Worm (Caenorhabditis elegans) whole organism, L1 larva: ENCODE data around the gene K04C1.5.

Source experiments
- C16A3.4 ChIP-seq: fragments of 150-350 bp; optimal IDR thresholded peaks from 2 replicates; lab custom pipeline; 2014; ENCODE audit warnings: missing biosample characterization, missing genetic modification characterization
- C34B4.2 ChIP-seq: sonication (generic microtip); optimal IDR thresholded peaks from 2 replicates; lab custom pipeline; 2017; ENCODE audit warnings: mild to moderate bottlenecking, missing genetic modification characterization, missing compliant biosample characterization
- Y116A8C.19 ChIP-seq: sonication (generic microtip); optimal IDR thresholded peaks from 2 replicates; lab custom pipeline; 2016; ENCODE audit warnings: missing compliant biosample characterization, missing genetic modification characterization, borderline replicate concordance
- aly-2 ChIP-seq: fragments of 150-350 bp; optimal IDR thresholded peaks from 2 replicates; lab custom pipeline; 2014; ENCODE audit warnings: missing biosample characterization, missing genetic modification characterization
- ama-1 ChIP-seq: fragments of 150-350 bp; optimal IDR thresholded peaks from 2 replicates; lab custom pipeline; 2014
- blmp-1 ChIP-seq: fragments of 150-350 bp; optimal IDR thresholded peaks from 2 replicates; lab custom pipeline; 2014; ENCODE audit warnings: missing biosample characterization, missing genetic modification characterization
- ceh-63 ChIP-seq: fragments of 200-800 bp; sonication (Bioruptor generic); optimal IDR thresholded peaks from 2 replicates; lab custom pipeline; 2018; ENCODE audit warnings: mild to moderate bottlenecking, missing genetic modification characterization, missing compliant biosample characterization
- ceh-82 ChIP-seq, 3 experiments: fragments of 150-350 bp in 1 of 3; sonication (generic microtip) in 2 of 3; optimal IDR thresholded peaks; 2 replicates each; lab custom pipeline; 2014 to 2017; ENCODE audit warnings: missing biosample characterization in 3 of 3, missing genetic modification characterization in 3 of 3
- ceh-90 ChIP-seq: sonication (generic microtip); optimal IDR thresholded peaks from 2 replicates; lab custom pipeline; 2016; ENCODE audit warnings: missing genetic modification characterization, missing compliant biosample characterization
- dpl-1 ChIP-seq, 3 experiments: fragments of 150-350 bp in 2 of 3; sonication (generic microtip) in 1 of 3; optimal IDR thresholded peaks; 2 replicates each; lab custom pipeline; 2014 to 2017; ENCODE audit warnings: missing biosample characterization in 3 of 3, missing genetic modification characterization in 3 of 3, missing genetic modification reagents in 3 of 3
- efl-1 ChIP-seq, 4 experiments: fragments of 150-350 bp; optimal IDR thresholded peaks in 3 of 4; peaks in 1 of 4; 1 replicate in 1 of 4; 2 replicates in 3 of 4; lab custom pipeline; 2014; ENCODE audit warnings: missing biosample characterization in 2 of 4, missing genetic modification characterization in 2 of 4, missing genetic modification reagents in 2 of 4
- elt-2 ChIP-seq: sonication (generic microtip); optimal IDR thresholded peaks from 2 replicates; lab custom pipeline; 2016; ENCODE audit warnings: missing genetic modification characterization, mild to moderate bottlenecking, inconsistent platforms, missing compliant biosample characterization, missing genetic modification reagents
- elt-3 ChIP-seq, 6 experiments: fragments of 150-350 bp in 1 of 6; sonication (generic microtip); optimal IDR thresholded peaks; 2 replicates each; lab custom pipeline; 2017 to 2018; ENCODE audit warnings: missing biosample characterization in 6 of 6, missing genetic modification characterization in 6 of 6, inconsistent platforms in 1 of 6
- fkh-4 ChIP-seq: sonication (generic microtip); optimal IDR thresholded peaks from 2 replicates; lab custom pipeline; 2016; ENCODE audit warnings: missing compliant biosample characterization, missing genetic modification characterization, borderline replicate concordance
- grh-1 ChIP-seq: fragments of 200-800 bp; sonication (Bioruptor generic); IDR thresholded peaks from 2 replicates; pipeline ENCODE4 v1.3.6; 2022; ENCODE audit warnings: missing genetic modification reagents, missing genetic modification characterization, missing compliant biosample characterization
- hlh-17 ChIP-seq: fragments of 200-800 bp; sonication (Bioruptor generic); optimal IDR thresholded peaks from 2 replicates; lab custom pipeline; 2018; ENCODE audit warnings: missing genetic modification characterization, mild to moderate bottlenecking, missing compliant biosample characterization, moderate library complexity, borderline replicate concordance
- hlh-4 ChIP-seq: sonication (generic microtip); optimal IDR thresholded peaks from 2 replicates; lab custom pipeline; 2016; ENCODE audit warnings: mild to moderate bottlenecking, missing genetic modification characterization, missing compliant biosample characterization
- hpl-2 ChIP-seq: fragments of 150-350 bp; optimal IDR thresholded peaks from 2 replicates; lab custom pipeline; 2014; ENCODE audit warnings: missing biosample characterization, missing genetic modification reagents, missing genetic modification characterization
- irx-1 ChIP-seq: sonication (generic microtip); optimal IDR thresholded peaks from 2 replicates; lab custom pipeline; 2016; ENCODE audit warnings: missing genetic modification characterization, missing compliant biosample characterization
- isw-1 ChIP-seq: fragments of 200-800 bp; sonication (Bioruptor generic); IDR thresholded peaks from 2 replicates; pipeline ENCODE4 v1.3.6; 2022; ENCODE audit warnings: missing genetic modification characterization, missing compliant biosample characterization
- lin-14 ChIP-seq: fragments of 200-800 bp; sonication (Bioruptor generic); optimal IDR thresholded peaks from 2 replicates; lab custom pipeline; 2018; ENCODE audit warnings: mild to moderate bottlenecking, missing genetic modification characterization, moderate library complexity, missing compliant biosample characterization
- lin-15B ChIP-seq: fragments of 150-350 bp; sonication (generic microtip); optimal IDR thresholded peaks from 3 replicates; lab custom pipeline; 2014; ENCODE audit warnings: missing biosample characterization, missing genetic modification characterization
- lin-35 ChIP-seq, 2 experiments: fragments of 150-350 bp; optimal IDR thresholded peaks; 2 replicates each; lab custom pipeline; 2014; ENCODE audit warnings: missing biosample characterization in 2 of 2, missing genetic modification characterization in 2 of 2, missing genetic modification reagents in 2 of 2
- lin-39 ChIP-seq: fragments of 150-350 bp; optimal IDR thresholded peaks from 2 replicates; lab custom pipeline; 2014; ENCODE audit warnings: missing biosample characterization, missing genetic modification reagents, missing genetic modification characterization
- lir-3 ChIP-seq: sonication (generic microtip); optimal IDR thresholded peaks from 2 replicates; lab custom pipeline; 2016; ENCODE audit warnings: mild to moderate bottlenecking, missing genetic modification characterization, moderate library complexity, missing compliant biosample characterization; ENCODE audit not compliant: poor library complexity
- mep-1 ChIP-seq: fragments of 150-350 bp; optimal IDR thresholded peaks from 2 replicates; lab custom pipeline; 2014; ENCODE audit warnings: missing biosample characterization, missing genetic modification characterization
- nhr-20 ChIP-seq: sonication (generic microtip); optimal IDR thresholded peaks from 2 replicates; lab custom pipeline; 2016; ENCODE audit warnings: mild to moderate bottlenecking, missing genetic modification characterization, missing compliant biosample characterization
- nhr-237 ChIP-seq: fragments of 150-350 bp; optimal IDR thresholded peaks from 2 replicates; lab custom pipeline; 2014; ENCODE audit warnings: missing biosample characterization, missing genetic modification characterization
- nhr-71 ChIP-seq: sonication (generic microtip); optimal IDR thresholded peaks from 2 replicates; lab custom pipeline; 2016; ENCODE audit warnings: mild to moderate bottlenecking, missing genetic modification characterization, moderate library complexity, missing compliant biosample characterization
- nhr-84 ChIP-seq: sonication (generic microtip); optimal IDR thresholded peaks from 2 replicates; lab custom pipeline; 2017; ENCODE audit warnings: missing biosample characterization, missing genetic modification characterization
- nhr-85 ChIP-seq: sonication (generic microtip); peaks from one replicate; lab custom pipeline; 2016; ENCODE audit warnings: missing genetic modification characterization, inconsistent platforms, missing compliant biosample characterization
- pax-3 ChIP-seq: fragments of 200-800 bp; sonication (Bioruptor generic); optimal IDR thresholded peaks from 2 replicates; lab custom pipeline; 2018; ENCODE audit warnings: mild to moderate bottlenecking, missing genetic modification characterization, moderate library complexity, missing compliant biosample characterization
- rnt-1 ChIP-seq: sonication (generic microtip); optimal IDR thresholded peaks from 2 replicates; lab custom pipeline; 2016; ENCODE audit warnings: mild to moderate bottlenecking, missing genetic modification characterization, moderate library complexity, missing compliant biosample characterization
- skn-1 ChIP-seq: fragments of 150-350 bp; optimal IDR thresholded peaks from 2 replicates; lab custom pipeline; 2014; ENCODE audit warnings: missing biosample characterization, missing genetic modification characterization
- snpc-4 ChIP-seq: fragments of 150-350 bp; optimal IDR thresholded peaks from 2 replicates; lab custom pipeline; 2014; ENCODE audit warnings: missing biosample characterization, missing genetic modification characterization
- sptf-1 ChIP-seq: fragments of 150-350 bp; optimal IDR thresholded peaks from 2 replicates; lab custom pipeline; 2014; ENCODE audit warnings: missing biosample characterization, missing genetic modification characterization
- tbx-2 ChIP-seq: sonication (generic microtip); optimal IDR thresholded peaks from 2 replicates; lab custom pipeline; 2016; ENCODE audit warnings: missing genetic modification characterization, missing compliant biosample characterization
- unc-130 ChIP-seq: fragments of 150-350 bp; optimal IDR thresholded peaks from 2 replicates; lab custom pipeline; 2017; ENCODE audit warnings: missing biosample characterization, missing genetic modification characterization, inconsistent platforms
- unc-30 ChIP-seq: sonication (generic microtip); optimal IDR thresholded peaks from 2 replicates; lab custom pipeline; 2017; ENCODE audit warnings: missing biosample characterization, missing genetic modification characterization
- unc-62 ChIP-seq: fragments of 150-350 bp; optimal IDR thresholded peaks from 2 replicates; lab custom pipeline; 2014; ENCODE audit warnings: missing biosample characterization, missing genetic modification reagents, missing genetic modification characterization
- unc-98 ChIP-seq: fragments of 200-800 bp; sonication (Bioruptor generic); IDR thresholded peaks from 2 replicates; pipeline ENCODE4 v1.3.6; 2022; ENCODE audit warnings: missing genetic modification characterization, missing compliant biosample characterization
- xbp-1 ChIP-seq: sonication (generic microtip); optimal IDR thresholded peaks from 2 replicates; lab custom pipeline; 2016; ENCODE audit warnings: missing genetic modification characterization, missing compliant biosample characterization
- zag-1 ChIP-seq: fragments of 150-350 bp; optimal IDR thresholded peaks from 2 replicates; lab custom pipeline; 2014; ENCODE audit warnings: missing biosample characterization, missing genetic modification characterization
- ztf-4 ChIP-seq: fragments of 150-350 bp; optimal IDR thresholded peaks from 2 replicates; lab custom pipeline; 2014; ENCODE audit warnings: missing biosample characterization, missing genetic modification characterization

Gene K04C1.5

ce11 chrX:14234366-14234765 lies 13.5 kb upstream of the K04C1.5 start, which contains the start of gene srg-36:
Gene srg-36 (minus strand): TSS chrX:14234466.
- no peak for TF ChIP-seq nhr-237 (tag; lab: Kevin White, UChicago)
- no peak for TF ChIP-seq ceh-82 (tag; optimal IDR thresholded peaks at IDR 0.05; lab: Kevin White, UChicago)
- no peak for TF ChIP-seq unc-30 (tag; lab: Kevin White, UChicago)
- TF ChIP-seq isw-1: no peak
- no peak for TF ChIP-seq Y116A8C.19 (tag; lab: Kevin White, UChicago)
- no peak for TF ChIP-seq fkh-4
- no peak for TF ChIP-seq ceh-90 (tag; lab: Kevin White, UChicago)
- no peak for TF ChIP-seq lin-14 (GFP tag; lab: Kevin White, UChicago)
- no peak for TF ChIP-seq lin-15B
- TF ChIP-seq grh-1 (GFP tag; lab: Robert Waterston, UW): no peak
- TF ChIP-seq hlh-17: no peak
- no peak for TF ChIP-seq C16A3.4 (tag; lab: Kevin White, UChicago)
- TF ChIP-seq dpl-1 (GFP tag; optimal IDR thresholded peaks at IDR 0.05; lab: Kevin White, UChicago): no peak
- TF ChIP-seq skn-1 (tag; lab: Kevin White, UChicago): no peak
- TF ChIP-seq mep-1 (tag; lab: Kevin White, UChicago): no peak
- TF ChIP-seq nhr-84 (tag; lab: Kevin White, UChicago): no peak
- no peak for TF ChIP-seq efl-1 (optimal IDR thresholded peaks at IDR 0.05; lab: Kevin White, UChicago)
- no peak for TF ChIP-seq efl-1 (GFP tag; optimal IDR thresholded peaks at IDR 0.05 in 1 of 2; lab: Kevin White, UChicago)
- no peak for TF ChIP-seq lin-39 (tag; lab: Kevin White, UChicago)
- TF ChIP-seq irx-1: no peak
- no peak for TF ChIP-seq ztf-4 (tag; lab: Kevin White, UChicago)

- no peak for TF ChIP-seq dpl-1 (GFP tag; optimal IDR thresholded peaks at IDR 0.05; lab: Kevin White, UChicago)
- TF ChIP-seq nhr-20 (tag; lab: Kevin White, UChicago): no peak
- TF ChIP-seq nhr-71 (tag; lab: Kevin White, UChicago): no peak
- TF ChIP-seq nhr-85: no peak
- no peak for TF ChIP-seq unc-98 (GFP tag; lab: Robert Waterston, UW)
- no peak for TF ChIP-seq C34B4.2
- TF ChIP-seq xbp-1 (tag; lab: Kevin White, UChicago): no peak
- TF ChIP-seq hpl-2 (GFP tag; lab: Kevin White, UChicago): no peak
- no peak for TF ChIP-seq tbx-2 (tag; lab: Kevin White, UChicago)
- TF ChIP-seq lin-35 (GFP tag; optimal IDR thresholded peaks at IDR 0.05; lab: Kevin White, UChicago): no peak
- TF ChIP-seq blmp-1 (tag; lab: Kevin White, UChicago): no peak
- TF ChIP-seq zag-1 (tag; lab: Kevin White, UChicago): no peak
- no peak for TF ChIP-seq ama-1 (lab: Kevin White, UChicago)
- no peak for TF ChIP-seq unc-130 (tag; lab: Kevin White, UChicago)
- TF ChIP-seq, all 84 proteins: peak for 0
Observed at ce11 chrX:14234932-14235331, 12.9 kb upstream of the K04C1.5 start, which contains the start of gene srg-37. Gene srg-37 (minus strand): TSS chrX:14235032.

- TF ChIP-seq grh-1 (GFP tag; lab: Robert Waterston, UW): no peak
- TF ChIP-seq ceh-63: no peak
- TF ChIP-seq elt-3 (tag; optimal IDR thresholded peaks at IDR 0.05; lab: Kevin White, UChicago): no peak
- no peak for TF ChIP-seq lin-14 (GFP tag; lab: Kevin White, UChicago)
- TF ChIP-seq lin-39 (tag; lab: Kevin White, UChicago): no peak
- TF ChIP-seq unc-62 (GFP tag; lab: Kevin White, UChicago): no peak
- no peak for TF ChIP-seq lir-3 (tag; lab: Kevin White, UChicago)
- TF ChIP-seq elt-2 (tag; lab: Kevin White, UChicago): no peak
- TF ChIP-seq isw-1: no peak
- no peak for TF ChIP-seq sptf-1 (tag; lab: Kevin White, UChicago)
- TF ChIP-seq tbx-2 (tag; lab: Kevin White, UChicago): no peak
- no peak for TF ChIP-seq rnt-1
- no peak for TF ChIP-seq ceh-90 (tag; lab: Kevin White, UChicago)
- TF ChIP-seq aly-2 (tag; lab: Kevin White, UChicago): no peak
- TF ChIP-seq pax-3: no peak
- no peak for TF ChIP-seq hlh-4 (tag; lab: Kevin White, UChicago)
- no peak for TF ChIP-seq unc-98 (GFP tag; lab: Robert Waterston, UW)
- no peak for TF ChIP-seq ztf-4 (tag; lab: Kevin White, UChicago)
- no peak for TF ChIP-seq snpc-4 (tag; lab: Kevin White, UChicago)
Observed at ce11 chrX:14236121-14236824, 11.6 kb upstream of the K04C1.5 start.
